Worm (Caenorhabditis elegans): Measurements from ENCODE around the gene srg-61.

srg-61 gene

ce11 chrV:2697693-2698092 lies 42.4 kb downstream of the srg-61 start:
- no peak for TF ChIP-seq unc-62 (GFP tag; optimal IDR thresholded peaks at IDR 0.05)

ce11 chrV:2695935-2696334 lies 44.2 kb downstream of the srg-61 start, which contains the start of gene Y45G12B.3:
TSS of gene Y45G12B.3 (minus strand) at chrV:2696254.
- no peak for TF ChIP-seq unc-62 (GFP tag; optimal IDR thresholded peaks at IDR 0.05)

- no peak for TF ChIP-seq unc-62 (GFP tag; optimal IDR thresholded peaks at IDR 0.05)
Measured at ce11 chrV:2694389-2694788, 45.7 kb downstream of the srg-61 start, which contains the start of gene Y45G12B.2. TSS of gene Y45G12B.2 (plus strand) at chrV:2694771.

ce11 chrV:2690948-2691347 lies 49.2 kb downstream of the srg-61 start:
- TF ChIP-seq unc-62 (GFP tag; optimal IDR thresholded peaks at IDR 0.05), result no peak

- no peak for TF ChIP-seq unc-62 (GFP tag; optimal IDR thresholded peaks at IDR 0.05)
Measured at ce11 chrV:2690478-2690877, 49.6 kb downstream of the srg-61 start.

Data from whole organism, dauer.